Fruit fly (Drosophila melanogaster): ENCODE results near the gene CG31559.

CG31559 gene

dm6 chr3R:6110916-6111315, 46.1 kb downstream of the CG31559 start, which contains the start of gene Obp83ef:
Obp83ef (minus strand) TSS chr3R:6111034.
- TF ChIP-seq Rel (GFP tag; optimal IDR thresholded peaks at IDR 0.05) (no peak), Rel (tag; optimal IDR thresholded peaks at IDR 0.05) (peak; percentile 5), sage (GFP tag; optimal IDR thresholded peaks at IDR 0.05) (no peak)

- no peak for TF ChIP-seq br (GFP tag; optimal IDR thresholded peaks at IDR 0.05)
- no peak for TF ChIP-seq woc (GFP tag; optimal IDR thresholded peaks at IDR 0.05)
- TF ChIP-seq Vsx2 (GFP tag; optimal IDR thresholded peaks at IDR 0.05; ENCODE audit: partially characterized antibody), result no peak
- TF ChIP-seq Hr83 (GFP tag; optimal IDR thresholded peaks at IDR 0.05; ENCODE audit: poor library complexity, severe bottlenecking), result no peak
- TF ChIP-seq Sp1 (GFP tag; optimal IDR thresholded peaks at IDR 0.05), result no peak
- TF ChIP-seq Mio (GFP tag; optimal IDR thresholded peaks at IDR 0.05), result no peak
- TF ChIP-seq dmrt93B (GFP tag; optimal IDR thresholded peaks at IDR 0.05), result no peak
- TF ChIP-seq CG32264 (GFP tag; optimal IDR thresholded peaks at IDR 0.05), result no peak
- no peak for TF ChIP-seq Hnf4 (GFP tag; optimal IDR thresholded peaks at IDR 0.05)
- TF ChIP-seq jim (GFP tag; optimal IDR thresholded peaks at IDR 0.05), result no peak
- no peak for TF ChIP-seq Hr78 (GFP tag; optimal IDR thresholded peaks at IDR 0.05)
- TF ChIP-seq rgr (GFP tag; optimal IDR thresholded peaks at IDR 0.05), result no peak
- no peak for TF ChIP-seq dl (GFP tag; optimal IDR thresholded peaks at IDR 0.05; ENCODE audit: insufficient read depth in 1 of 2, partially characterized antibody in 2 of 2)
- no peak for TF ChIP-seq brk (GFP tag; optimal IDR thresholded peaks at IDR 0.05)
- no peak for TF ChIP-seq lola (GFP tag; optimal IDR thresholded peaks at IDR 0.05)
- no peak for TF ChIP-seq Rel (GFP tag; optimal IDR thresholded peaks at IDR 0.05)
- TF ChIP-seq Rel (tag; optimal IDR thresholded peaks at IDR 0.05), result no peak
- no peak for TF ChIP-seq HLH106 (tag; optimal IDR thresholded peaks at IDR 0.05)
- no peak for TF ChIP-seq pan (optimal IDR thresholded peaks at IDR 0.05)
- TF ChIP-seq dsf (GFP tag; optimal IDR thresholded peaks at IDR 0.05; ENCODE audit: borderline replicate concordance), result no peak
Measured at dm6 chr3R:6107792-6108191, 49.2 kb downstream of the CG31559 start, which contains the start of gene Obp83cd. Obp83cd (plus strand) TSS chr3R:6108134.

- TF ChIP-seq woc (GFP tag; optimal IDR thresholded peaks at IDR 0.05) (no peak), rgr (GFP tag; optimal IDR thresholded peaks at IDR 0.05) (no peak), CrebA (GFP tag; optimal IDR thresholded peaks at IDR 0.05; ENCODE audit: borderline replicate concordance) (no peak), pan (optimal IDR thresholded peaks at IDR 0.05) (no peak), Abd-B (GFP tag; optimal IDR thresholded peaks at IDR 0.05) (no peak), sv (GFP tag; optimal IDR thresholded peaks at IDR 0.05) (no peak), lola (GFP tag; optimal IDR thresholded peaks at IDR 0.05) (no peak), dsf (GFP tag; optimal IDR thresholded peaks at IDR 0.05; ENCODE audit: borderline replicate concordance) (no peak), Rel (GFP tag; optimal IDR thresholded peaks at IDR 0.05) (no peak), Rel (tag; optimal IDR thresholded peaks at IDR 0.05) (no peak), Vsx2 (GFP tag; optimal IDR thresholded peaks at IDR 0.05; ENCODE audit: partially characterized antibody) (no peak), dmrt93B (GFP tag; optimal IDR thresholded peaks at IDR 0.05) (no peak), GATAd (GFP tag; optimal IDR thresholded peaks at IDR 0.05) (no peak), Dfd (GFP tag; optimal IDR thresholded peaks at IDR 0.05) (no peak), fru (GFP tag; optimal IDR thresholded peaks at IDR 0.05) (no peak), sage (GFP tag; optimal IDR thresholded peaks at IDR 0.05) (no peak), psq (GFP tag; optimal IDR thresholded peaks at IDR 0.05) (no peak), Hnf4 (GFP tag; optimal IDR thresholded peaks at IDR 0.05) (no peak), usp (GFP tag; optimal IDR thresholded peaks at IDR 0.05) (no peak)
Measured at dm6 chr3R:6107353-6107752, 49.7 kb downstream of the CG31559 start.

- no peak for TF ChIP-seq br (GFP tag; optimal IDR thresholded peaks at IDR 0.05)
- no peak for TF ChIP-seq Myc (optimal IDR thresholded peaks at IDR 0.05)
- peak; percentile 40 for TF ChIP-seq Sp1 (GFP tag; optimal IDR thresholded peaks at IDR 0.05)
- peak; percentile 30 for TF ChIP-seq HLH106 (tag; optimal IDR thresholded peaks at IDR 0.05)
- peak in 1 of 2 experiments; percentile 13 for TF ChIP-seq foxo (GFP tag; optimal IDR thresholded peaks at IDR 0.05)
Measured at dm6 chr3R:6106711-6107110, 50.3 kb downstream of the CG31559 start.

- no peak for TF ChIP-seq sv (GFP tag; optimal IDR thresholded peaks at IDR 0.05)
Measured at dm6 chr3R:6105160-6105559, 51.9 kb downstream of the CG31559 start.

dm6 chr3R:6102726-6103125, 54.3 kb downstream of the CG31559 start:
- no peak for TF ChIP-seq Dif (GFP tag; optimal IDR thresholded peaks at IDR 0.05; ENCODE audit: partially characterized antibody)
- no peak for TF ChIP-seq OdsH (GFP tag; optimal IDR thresholded peaks at IDR 0.05)
- no peak for TF ChIP-seq Abd-B (GFP tag; optimal IDR thresholded peaks at IDR 0.05)
- no peak for TF ChIP-seq Hr83 (GFP tag; optimal IDR thresholded peaks at IDR 0.05; ENCODE audit: poor library complexity, severe bottlenecking)
- no peak for TF ChIP-seq woc (GFP tag; optimal IDR thresholded peaks at IDR 0.05)
- TF ChIP-seq Hnf4 (GFP tag; optimal IDR thresholded peaks at IDR 0.05), result no peak
- no peak for TF ChIP-seq brk (GFP tag; optimal IDR thresholded peaks at IDR 0.05)
- TF ChIP-seq fru (GFP tag; optimal IDR thresholded peaks at IDR 0.05), result no peak
- TF ChIP-seq Dfd (GFP tag; optimal IDR thresholded peaks at IDR 0.05), result no peak
- TF ChIP-seq Jra (GFP tag; optimal IDR thresholded peaks at IDR 0.05), result no peak
- TF ChIP-seq GATAd (GFP tag; optimal IDR thresholded peaks at IDR 0.05), result no peak
- TF ChIP-seq CrebA (GFP tag; optimal IDR thresholded peaks at IDR 0.05; ENCODE audit: borderline replicate concordance), result no peak
- no peak for TF ChIP-seq pan (optimal IDR thresholded peaks at IDR 0.05)
- no peak for TF ChIP-seq foxo (GFP tag; optimal IDR thresholded peaks at IDR 0.05)

Measured in whole organism, wandering third instar larva.